Worm (Caenorhabditis elegans) whole organism, mixed stage, embryonic: ENCODE data around the gene lex-1.

Source experiments
- ces-1 ChIP-seq: fragments of 150-350 bp; optimal IDR thresholded peaks from 2 replicates; lab custom pipeline; 2014; ENCODE audit warnings: missing biosample characterization, missing genetic modification reagents, missing genetic modification characterization
- lsy-2 ChIP-seq: fragments of 150-350 bp; optimal IDR thresholded peaks from 2 replicates; lab custom pipeline; 2014; ENCODE audit warnings: missing biosample characterization, missing genetic modification characterization
- mab-5 ChIP-seq: fragments of 150-350 bp; optimal IDR thresholded peaks from 2 replicates; lab custom pipeline; 2014; ENCODE audit warnings: missing biosample characterization, missing genetic modification characterization
- nhr-237 ChIP-seq: fragments of 150-350 bp; optimal IDR thresholded peaks from 2 replicates; lab custom pipeline; 2014; ENCODE audit warnings: missing biosample characterization, missing genetic modification characterization
- pha-4 ChIP-seq: fragments of 150-350 bp; optimal IDR thresholded peaks from 2 replicates; lab custom pipeline; 2018; ENCODE audit warnings: missing biosample characterization, missing genetic modification reagents, missing genetic modification characterization
- sptf-1 ChIP-seq: sonication (generic microtip); optimal IDR thresholded peaks from 2 replicates; lab custom pipeline; 2017; ENCODE audit warnings: mild to moderate bottlenecking, missing genetic modification characterization, moderate library complexity, missing compliant biosample characterization

ce11 chrIV:12122874-12123664 is 43.8 kb downstream of the lex-1 start, which contains the start of gene aly-3:
- TF ChIP-seq ces-1 (GFP tag; lab: Kevin White, UChicago) (peak; percentile 53), sptf-1 (tag; lab: Kevin White, UChicago) (no peak), nhr-237 (tag; lab: Kevin White, UChicago) (no peak), lsy-2 (tag; lab: Kevin White, UChicago) (no peak), pha-4 (no peak), mab-5 (tag; lab: Kevin White, UChicago) (no peak)
